Fruit fly (Drosophila melanogaster) whole organism, embryonic: Measurements from ENCODE around the gene GstO3.

Experiments used
- Atf6 ChIP-seq: fragments of 200-800 bp; sonication (Bioruptor generic); IDR thresholded peaks from 2 replicates; pipeline ENCODE4 v1.3.6; 2022; ENCODE audit warnings: missing biosample characterization, missing genetic modification characterization
- Bdp1 ChIP-seq: fragments of 200-800 bp; sonication (Bioruptor generic); optimal IDR thresholded peaks from 3 replicates; lab custom pipeline; 2016; ENCODE audit warnings: missing biosample characterization, missing genetic modification characterization
- Bgb ChIP-seq: fragments of 200-800 bp; sonication (Bioruptor generic); IDR thresholded peaks from 2 replicates; pipeline ENCODE4 v1.3.6; 2022; ENCODE audit warnings: missing biosample characterization, missing genetic modification characterization; ENCODE audit not compliant: partially characterized antibody
- CG10267 ChIP-seq: fragments of 200-800 bp; sonication (Bioruptor generic); optimal IDR thresholded peaks from 2 replicates; lab custom pipeline; 2018; ENCODE audit warnings: missing biosample characterization, mild to moderate bottlenecking, missing genetic modification characterization, moderate library complexity
- CG11504 ChIP-seq: fragments of 200-800 bp; sonication (Bioruptor generic); optimal IDR thresholded peaks from 3 replicates; lab custom pipeline; 2019; ENCODE audit warnings: missing biosample characterization, mild to moderate bottlenecking, missing genetic modification characterization, moderate library complexity
- CG11696 ChIP-seq: fragments of 200-800 bp; sonication (Bioruptor generic); IDR thresholded peaks from 2 replicates; pipeline ENCODE4 v1.3.6; 2022; ENCODE audit warnings: missing biosample characterization, missing genetic modification characterization
- CG12104 ChIP-seq: fragments of 200-800 bp; sonication (Bioruptor generic); optimal IDR thresholded peaks from 3 replicates; lab custom pipeline; 2016; ENCODE audit warnings: missing biosample characterization, missing genetic modification characterization
- CG14667 ChIP-seq: fragments of 200-800 bp; sonication (Bioruptor generic); IDR thresholded peaks from 2 replicates; pipeline ENCODE4 v1.3.6; 2022; ENCODE audit warnings: missing biosample characterization, missing genetic modification characterization
- CG1602 ChIP-seq: fragments of 200-800 bp; sonication (Bioruptor generic); optimal IDR thresholded peaks from 3 replicates; lab custom pipeline; 2016; ENCODE audit warnings: missing biosample characterization, missing genetic modification characterization
- CG1647 ChIP-seq: fragments of 200-800 bp; sonication (Bioruptor generic); optimal IDR thresholded peaks from 3 replicates; lab custom pipeline; 2016; ENCODE audit warnings: missing biosample characterization, missing genetic modification characterization
- CG17328 ChIP-seq: fragments of 200-800 bp; sonication (Bioruptor generic); IDR thresholded peaks from 2 replicates; pipeline ENCODE4 v1.3.6; 2022; ENCODE audit warnings: missing biosample characterization, missing genetic modification characterization
- CG17359 ChIP-seq: fragments of 200-800 bp; sonication (Bioruptor generic); optimal IDR thresholded peaks from 3 replicates; lab custom pipeline; 2018; ENCODE audit warnings: missing biosample characterization, mild to moderate bottlenecking, missing genetic modification characterization, moderate library complexity
- CG18619 ChIP-seq: fragments of 200-800 bp; sonication (Bioruptor generic); optimal IDR thresholded peaks from 3 replicates; lab custom pipeline; 2017; ENCODE audit warnings: missing biosample characterization, mild to moderate bottlenecking, missing genetic modification characterization
- CG2678 ChIP-seq: fragments of 200-800 bp; sonication (Bioruptor generic); optimal IDR thresholded peaks from 3 replicates; lab custom pipeline; 2019; ENCODE audit warnings: missing biosample characterization, mild to moderate bottlenecking, missing genetic modification characterization, moderate library complexity
- CG32767 ChIP-seq: fragments of 200-800 bp; sonication (Bioruptor generic); IDR thresholded peaks from 2 replicates; pipeline ENCODE4 v1.3.6; 2022; ENCODE audit warnings: missing biosample characterization, missing genetic modification characterization
- CG3281 ChIP-seq: fragments of 200-800 bp; sonication (Bioruptor generic); optimal IDR thresholded peaks from 3 replicates; lab custom pipeline; 2017; ENCODE audit warnings: missing biosample characterization, mild to moderate bottlenecking, missing genetic modification characterization
- CG33557 ChIP-seq: fragments of 200-800 bp; sonication (Bioruptor generic); optimal IDR thresholded peaks from 2 replicates; lab custom pipeline; 2019; ENCODE audit warnings: missing biosample characterization, mild to moderate bottlenecking, missing genetic modification characterization, moderate library complexity
- CG5180 ChIP-seq: fragments of 200-800 bp; sonication (Bioruptor generic); optimal IDR thresholded peaks from 3 replicates; lab custom pipeline; 2017; ENCODE audit warnings: missing biosample characterization, missing genetic modification characterization, mild to moderate bottlenecking, moderate library complexity, missing genetic modification reagents
- CG7556 ChIP-seq: fragments of 200-800 bp; sonication (Bioruptor generic); optimal IDR thresholded peaks from 2 replicates; lab custom pipeline; 2017; ENCODE audit warnings: missing biosample characterization, mild to moderate bottlenecking, missing genetic modification characterization
- CG7963 ChIP-seq: fragments of 200-800 bp; sonication (Bioruptor generic); IDR thresholded peaks from 3 replicates; pipeline ENCODE4 v1.3.6; 2022; ENCODE audit warnings: missing biosample characterization, missing genetic modification characterization; ENCODE audit not compliant: partially characterized antibody
- CG8478 ChIP-seq: fragments of >200 bp; optimal IDR thresholded peaks from 2 replicates; lab custom pipeline; 2018
- CG9817 ChIP-seq: fragments of 200-800 bp; sonication (Bioruptor generic); optimal IDR thresholded peaks from 2 replicates; lab custom pipeline; 2018; ENCODE audit warnings: missing biosample characterization, mild to moderate bottlenecking, missing genetic modification characterization, moderate library complexity
- CG9932 ChIP-seq: fragments of 200-800 bp; sonication (Bioruptor generic); IDR thresholded peaks from 2 replicates; pipeline ENCODE4 v1.3.6; 2022; ENCODE audit warnings: missing biosample characterization, missing genetic modification characterization
- CkIIα-i1 ChIP-seq: fragments of 200-800 bp; sonication (Bioruptor generic); IDR thresholded peaks from 2 replicates; pipeline ENCODE4 v1.3.6; 2022; ENCODE audit warnings: missing biosample characterization, missing genetic modification characterization
- D ChIP-seq, 2 experiments: fragments of 200-800 bp in 1 of 2; fragments of >200 bp in 1 of 2; sonication (Bioruptor generic) in 1 of 2; optimal IDR thresholded peaks; 2 replicates in 1 of 2; 3 replicates in 1 of 2; lab custom pipeline; 2017; ENCODE audit warnings: mild to moderate bottlenecking in 1 of 2, missing biosample characterization in 1 of 2, missing genetic modification characterization in 1 of 2, missing genetic modification reagents in 1 of 2
- Dfd ChIP-seq, 2 experiments: fragments of >200 bp; optimal IDR thresholded peaks; 2 replicates each; lab custom pipeline; 2017; ENCODE audit warnings: missing biosample characterization in 2 of 2, missing genetic modification characterization in 2 of 2
- Dref ChIP-seq: fragments of 200-800 bp; sonication (Bioruptor generic); IDR thresholded peaks from 2 replicates; pipeline ENCODE4 v1.3.6; 2022; ENCODE audit warnings: missing biosample characterization, missing genetic modification characterization
- E2f1 ChIP-seq: fragments of 200-800 bp; sonication (Bioruptor generic); IDR thresholded peaks from 2 replicates; pipeline ENCODE4 v1.3.6; 2022; ENCODE audit warnings: missing biosample characterization, missing genetic modification characterization
- Elba2 ChIP-seq: fragments of 200-800 bp; sonication (Bioruptor generic); optimal IDR thresholded peaks from 3 replicates; lab custom pipeline; 2016; ENCODE audit warnings: missing biosample characterization, missing genetic modification characterization
- Ets65A ChIP-seq: fragments of 200-800 bp; sonication (Bioruptor generic); peaks from one replicate; lab custom pipeline; 2016; ENCODE audit warnings: missing biosample characterization, missing genetic modification characterization
- Lpt ChIP-seq: fragments of >200 bp; optimal IDR thresholded peaks from 2 replicates; lab custom pipeline; 2018; ENCODE audit warnings: missing biosample characterization, missing genetic modification characterization
- Meics ChIP-seq: fragments of 200-800 bp; sonication (Bioruptor generic); optimal IDR thresholded peaks from 2 replicates; lab custom pipeline; 2017; ENCODE audit warnings: missing biosample characterization, mild to moderate bottlenecking, missing genetic modification characterization
- Mes4 ChIP-seq: fragments of 200-800 bp; sonication (Bioruptor generic); optimal IDR thresholded peaks from 2 replicates; lab custom pipeline; 2016; ENCODE audit warnings: missing biosample characterization, missing genetic modification characterization
- NFAT ChIP-seq: fragments of 200-800 bp; sonication (Bioruptor generic); IDR thresholded peaks from 2 replicates; pipeline ENCODE4 v1.3.6; 2022; ENCODE audit warnings: missing biosample characterization, missing genetic modification characterization
- NK7.1 ChIP-seq: fragments of 200-800 bp; sonication (Bioruptor generic); optimal IDR thresholded peaks from 3 replicates; lab custom pipeline; 2016; ENCODE audit warnings: missing biosample characterization, missing genetic modification characterization
- Poxn ChIP-seq: fragments of 200-800 bp; sonication (Bioruptor generic); IDR thresholded peaks from 2 replicates; pipeline ENCODE4 v1.3.6; 2022; ENCODE audit warnings: missing biosample characterization, missing genetic modification characterization
- Taf1 ChIP-seq: fragments of 200-800 bp; sonication (Bioruptor generic); IDR thresholded peaks from 2 replicates; pipeline ENCODE4 v1.3.6; 2022; ENCODE audit warnings: missing biosample characterization, missing genetic modification characterization
- Trl ChIP-seq, 3 experiments: fragments of >200 bp in 2 of 3; fragments of 200-800 bp in 1 of 3; sonication (Bioruptor generic) in 1 of 3; optimal IDR thresholded peaks; 2 replicates in 1 of 3; 3 replicates in 2 of 3; lab custom pipeline; 2016 to 2017; ENCODE audit warnings: missing biosample characterization in 1 of 3, missing genetic modification characterization in 1 of 3
- al ChIP-seq: fragments of 200-800 bp; sonication (Bioruptor generic); IDR thresholded peaks from 2 replicates; pipeline ENCODE4 v1.3.6; 2022; ENCODE audit warnings: missing biosample characterization, missing genetic modification characterization
- az2 ChIP-seq: fragments of 200-800 bp; sonication (Bioruptor generic); optimal IDR thresholded peaks from 3 replicates; lab custom pipeline; 2016; ENCODE audit warnings: missing biosample characterization, missing genetic modification characterization
- bsh ChIP-seq, 2 experiments: fragments of 200-800 bp; sonication (Bioruptor generic); optimal IDR thresholded peaks; 2 replicates each; lab custom pipeline; 2017 to 2018; ENCODE audit warnings: mild to moderate bottlenecking in 2 of 2, missing biosample characterization in 2 of 2, missing genetic modification characterization in 2 of 2, moderate library complexity in 1 of 2
- btn ChIP-seq: fragments of 200-800 bp; sonication (Bioruptor generic); optimal IDR thresholded peaks from 2 replicates; lab custom pipeline; 2016; ENCODE audit warnings: missing biosample characterization, missing genetic modification characterization
- dmrt11E ChIP-seq: fragments of 200-800 bp; sonication (Bioruptor generic); optimal IDR thresholded peaks from 3 replicates; lab custom pipeline; 2018; ENCODE audit warnings: missing biosample characterization, mild to moderate bottlenecking, missing genetic modification characterization, moderate library complexity
- dysf ChIP-seq: fragments of 200-800 bp; sonication (Bioruptor generic); IDR thresholded peaks from 3 replicates; pipeline ENCODE4 v1.3.6; 2022; ENCODE audit warnings: missing biosample characterization, missing genetic modification characterization
- fd3F ChIP-seq: fragments of 200-800 bp; sonication (Bioruptor generic); optimal IDR thresholded peaks from 2 replicates; lab custom pipeline; 2018; ENCODE audit warnings: missing biosample characterization, mild to moderate bottlenecking, missing genetic modification characterization, moderate library complexity
- mirr ChIP-seq: fragments of 200-800 bp; sonication (Bioruptor generic); optimal IDR thresholded peaks from 3 replicates; lab custom pipeline; 2018; ENCODE audit warnings: missing biosample characterization, mild to moderate bottlenecking, missing genetic modification characterization
- mld ChIP-seq: fragments of 200-800 bp; sonication (Bioruptor generic); IDR thresholded peaks from 3 replicates; pipeline ENCODE4 v1.3.6; 2022; ENCODE audit warnings: missing biosample characterization, missing genetic modification characterization; ENCODE audit not compliant: partially characterized antibody
- shn ChIP-seq: fragments of 200-800 bp; sonication (Bioruptor generic); optimal IDR thresholded peaks from 3 replicates; lab custom pipeline; 2016; ENCODE audit warnings: missing biosample characterization, missing genetic modification characterization
- trh ChIP-seq: fragments of 200-800 bp; sonication (Bioruptor generic); optimal IDR thresholded peaks from 2 replicates; lab custom pipeline; 2016; ENCODE audit warnings: missing biosample characterization, missing genetic modification characterization
- ttk ChIP-seq: fragments of 200-800 bp; sonication (Bioruptor generic); IDR thresholded peaks from 2 replicates; pipeline ENCODE4 v2.1.2; 2022; ENCODE audit warnings: missing biosample characterization, missing genetic modification characterization
- vfl ChIP-seq: fragments of 200-800 bp; sonication (Bioruptor generic); optimal IDR thresholded peaks from 2 replicates; lab custom pipeline; 2016; ENCODE audit warnings: missing biosample characterization, missing genetic modification characterization
- vvl ChIP-seq: fragments of 200-800 bp; sonication (Bioruptor generic); IDR thresholded peaks from 2 replicates; pipeline ENCODE4 v1.3.6; 2022; ENCODE audit warnings: missing biosample characterization, missing genetic modification characterization

Gene GstO3

DNA sequence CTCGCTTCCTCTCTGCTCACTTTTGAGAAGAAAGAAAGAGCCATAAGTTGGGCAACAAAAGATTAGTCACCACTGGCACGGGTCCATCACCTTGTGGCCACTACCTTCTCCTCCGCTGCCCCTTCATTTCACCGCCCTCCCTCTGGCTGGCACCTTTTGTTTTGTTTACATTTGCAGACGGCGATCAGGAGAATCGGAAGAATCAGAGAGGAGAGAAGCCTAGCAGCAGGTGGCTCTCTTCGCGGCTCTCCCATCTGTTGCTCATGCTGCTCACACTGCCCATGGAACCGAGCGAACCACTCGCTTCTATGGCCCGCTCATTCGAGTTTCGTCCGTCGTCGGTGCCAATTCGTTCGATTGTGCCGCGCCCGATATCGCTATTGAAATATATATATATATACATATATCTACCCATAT, 27.7 kb downstream of the GstO3 start (continued):
- TF ChIP-seq al (GFP tag; lab: Robert Waterston, UW) (no peak), mirr (GFP tag; lab: Kevin White, UChicago) (peak; percentile 54), Bdp1 (GFP tag; lab: Kevin White, UChicago) (no peak), dysf (GFP tag; lab: Robert Waterston, UW) (no peak), az2 (GFP tag; lab: Kevin White, UChicago) (no peak), Lpt (no peak), dmrt11E (no peak), bsh (GFP tag; optimal IDR thresholded peaks at IDR 0.05; lab: Kevin White, UChicago) (peak in 1 of 2 experiments; percentile 48), CG9932 (GFP tag; lab: Robert Waterston, UW) (0 out of 2 replicates have a peak, but pooled peaks have one; percentile 34), CG17328 (no peak), CG14667 (GFP tag; lab: Robert Waterston, UW) (no peak), CG9817 (tag; lab: Kevin White, UChicago) (no peak), CG2678 (tag; lab: Kevin White, UChicago) (no peak), NFAT (GFP tag; lab: Robert Waterston, UW) (no peak), Dfd (GFP tag; optimal IDR thresholded peaks at IDR 0.05; lab: Kevin White, UChicago) (no peak), CG8478 (lab: Kevin White, UChicago) (no peak), trh (GFP tag; lab: Kevin White, UChicago) (no peak), fd3F (GFP tag; lab: Kevin White, UChicago) (no peak), btn (no peak), CG18619 (GFP tag; lab: Kevin White, UChicago) (no peak), Trl (optimal IDR thresholded peaks at IDR 0.05; lab: Kevin White, UChicago) (peak; percentile 94), Trl (GFP tag; optimal IDR thresholded peaks at IDR 0.05; lab: Kevin White, UChicago) (no peak), CG10267 (no peak), CG11696 (GFP tag; lab: Robert Waterston, UW) (no peak), CG33557 (GFP tag; lab: Kevin White, UChicago) (no peak), CG7556 (no peak), Mes4 (GFP tag; lab: Kevin White, UChicago) (no peak), Elba2 (GFP tag; lab: Kevin White, UChicago) (no peak), CG1602 (GFP tag; lab: Kevin White, UChicago) (no peak), CG17359 (tag; lab: Kevin White, UChicago) (peak; percentile 11), CG3281 (GFP tag; lab: Kevin White, UChicago) (peak; percentile 19), Bgb (no peak; the same call in 1 of the 2 replicates), CG12104 (no peak), CG7963 (GFP tag; lab: Robert Waterston, UW) (no peak), Atf6 (GFP tag; lab: Robert Waterston, UW) (no peak; the same call in 1 of the 2 replicates), CG5180 (GFP tag; lab: Kevin White, UChicago) (no peak), CG32767 (GFP tag; lab: Robert Waterston, UW) (no peak), E2f1 (no peak), Dref (GFP tag; lab: Robert Waterston, UW) (no peak), mld (no peak), vvl (GFP tag; lab: Robert Waterston, UW) (no peak; the same call in 1 of the 2 replicates), vfl (GFP tag; lab: Kevin White, UChicago) (no peak), D (optimal IDR thresholded peaks at IDR 0.05; lab: Kevin White, UChicago) (no peak), D (GFP tag; optimal IDR thresholded peaks at IDR 0.05; lab: Kevin White, UChicago) (no peak), NK7.1 (GFP tag; lab: Kevin White, UChicago) (no peak), Poxn (GFP tag; lab: Robert Waterston, UW) (no peak), Meics (no peak), Taf1 (GFP tag; lab: Robert Waterston, UW) (no peak), CkIIα-i1 (GFP tag; lab: Robert Waterston, UW) (no peak), ttk (GFP tag; lab: Robert Waterston, UW) (no peak), Ets65A (GFP tag; lab: Kevin White, UChicago) (no peak), CG1647 (no peak), shn (GFP tag; lab: Kevin White, UChicago) (peak; percentile 58), CG11504 (tag; lab: Kevin White, UChicago) (no peak)
